Worm (Caenorhabditis elegans): ENCODE measurements around the gene F20G2.2.

DNA sequence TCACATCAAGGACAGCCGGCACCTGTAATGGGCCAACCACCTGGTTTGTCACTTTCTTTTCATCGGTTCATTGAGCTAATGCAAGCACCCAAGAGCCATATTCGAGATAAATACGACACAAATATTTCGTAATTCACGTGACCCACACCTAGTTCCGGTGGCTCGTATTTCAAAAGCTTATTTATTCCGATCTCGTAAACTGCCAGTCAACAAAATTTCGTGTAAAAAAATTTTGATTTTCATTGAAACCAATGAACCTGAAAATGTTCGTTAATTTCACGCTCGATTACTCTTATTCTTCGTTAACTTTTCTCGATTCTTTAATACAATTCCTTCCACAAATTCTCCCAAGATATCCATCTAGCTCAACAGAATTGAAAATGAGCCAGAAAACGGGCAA is 33.9 kb upstream of the F20G2.2 start:
- no peak for TF ChIP-seq dao-5 (tag; optimal IDR thresholded peaks at IDR 0.05)
- TF ChIP-seq him-1 (tag; optimal IDR thresholded peaks at IDR 0.05), result no peak

Data from whole organism, L4/young adult.